Fruit fly (Drosophila melanogaster): ENCODE results near the gene CG43922.

DNA sequence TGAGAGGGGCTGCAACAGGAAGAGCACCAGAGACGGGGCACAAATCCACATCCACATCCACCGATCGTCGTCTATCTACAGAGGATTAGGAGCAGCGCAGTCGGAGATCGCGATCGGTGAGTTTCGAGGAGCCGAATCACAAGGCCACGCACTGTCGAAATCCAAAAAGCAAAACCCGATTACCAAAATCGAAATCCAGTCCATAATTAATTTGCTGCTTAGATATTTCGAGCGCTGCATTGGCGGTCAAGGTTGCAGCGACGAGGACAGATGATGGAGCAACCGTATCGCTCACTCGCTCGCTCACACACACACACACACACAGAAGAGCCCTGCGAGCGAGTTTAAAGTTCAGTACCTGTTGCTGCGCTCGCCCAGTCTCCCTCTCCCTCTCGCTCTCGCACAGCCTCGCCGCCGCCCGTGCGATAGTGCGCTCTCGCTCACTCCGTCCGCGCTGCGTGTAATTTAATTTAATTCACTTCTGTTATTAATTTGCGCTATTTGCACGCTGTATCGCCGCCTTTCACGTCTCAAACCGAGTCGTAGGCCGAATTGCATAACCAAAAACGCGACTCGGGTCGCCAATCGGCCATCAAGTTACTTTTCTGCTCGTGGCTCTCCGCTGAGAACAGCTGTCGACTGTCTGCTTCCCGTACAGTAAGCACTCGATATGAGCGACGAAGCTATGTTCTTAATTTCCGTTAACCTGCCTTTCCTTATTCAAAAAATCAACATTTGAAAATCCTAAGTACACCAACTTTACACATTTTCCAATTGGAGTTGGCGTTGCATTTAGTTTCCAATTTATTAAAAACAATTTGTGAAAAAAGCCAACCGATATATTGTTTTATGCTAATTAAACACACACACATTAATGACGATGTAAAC lies 30.7 kb upstream of the CG43922 start:
- TF ChIP-seq usp (GFP tag; optimal IDR thresholded peaks at IDR 0.05) (no peak), psq (optimal IDR thresholded peaks at IDR 0.05) (no peak), pan (optimal IDR thresholded peaks at IDR 0.05) (no peak)
